Fruit fly (Drosophila melanogaster): ENCODE measurements around the gene pira.

The pira gene

dm6 chrX:12719152-12719779, 44.1 kb downstream of the pira start:
- peak; percentile 75 for TF ChIP-seq br (GFP tag; optimal IDR thresholded peaks at IDR 0.05)
- peak; percentile 57 for TF ChIP-seq sage (GFP tag; optimal IDR thresholded peaks at IDR 0.05)
- TF ChIP-seq rgr (GFP tag; optimal IDR thresholded peaks at IDR 0.05) = peak; percentile 79
- TF ChIP-seq sv (GFP tag; optimal IDR thresholded peaks at IDR 0.05) = peak; percentile 53
- TF ChIP-seq tai (GFP tag; optimal IDR thresholded peaks at IDR 0.05) = peak; percentile 9
- peak; percentile 11 for TF ChIP-seq CG32264 (GFP tag; optimal IDR thresholded peaks at IDR 0.05)
- peak; percentile 66 for TF ChIP-seq HLH106 (tag; optimal IDR thresholded peaks at IDR 0.05)
- TF ChIP-seq lola (GFP tag; optimal IDR thresholded peaks at IDR 0.05) = no peak
- TF ChIP-seq foxo (GFP tag; optimal IDR thresholded peaks at IDR 0.05) = peak in 1 of 2 experiments; percentile 86
- TF ChIP-seq psq (GFP tag; optimal IDR thresholded peaks at IDR 0.05) = peak; percentile 70
- TF ChIP-seq Jra (GFP tag; optimal IDR thresholded peaks at IDR 0.05) = no peak
- TF ChIP-seq Rel (GFP tag; optimal IDR thresholded peaks at IDR 0.05) = no peak
- TF ChIP-seq Rel (tag; optimal IDR thresholded peaks at IDR 0.05) = no peak
- TF ChIP-seq fru (GFP tag; optimal IDR thresholded peaks at IDR 0.05) = peak; percentile 83
- TF ChIP-seq dmrt93B (GFP tag; optimal IDR thresholded peaks at IDR 0.05) = peak; percentile 62
- peak; percentile 68 for TF ChIP-seq Hnf4 (GFP tag; optimal IDR thresholded peaks at IDR 0.05)
- TF ChIP-seq woc (GFP tag; optimal IDR thresholded peaks at IDR 0.05) = peak; percentile 43
- no peak for TF ChIP-seq CrebA (GFP tag; optimal IDR thresholded peaks at IDR 0.05; ENCODE audit: borderline replicate concordance)
- peak; percentile 85 for TF ChIP-seq h (GFP tag; optimal IDR thresholded peaks at IDR 0.05)
- no peak for TF ChIP-seq pan (optimal IDR thresholded peaks at IDR 0.05)
- TF ChIP-seq OdsH (GFP tag; optimal IDR thresholded peaks at IDR 0.05) = peak; percentile 63
- peak; percentile 50 for TF ChIP-seq brk (GFP tag; optimal IDR thresholded peaks at IDR 0.05)
- TF ChIP-seq ey (GFP tag; optimal IDR thresholded peaks at IDR 0.05) = peak; percentile 84
- peak; percentile 67 for TF ChIP-seq Sp1 (GFP tag; optimal IDR thresholded peaks at IDR 0.05)

dm6 chrX:12718625-12719024, 44.8 kb downstream of the pira start:
- TF ChIP-seq fru (GFP tag; optimal IDR thresholded peaks at IDR 0.05) = no peak
- no peak for TF ChIP-seq N (GFP tag; optimal IDR thresholded peaks at IDR 0.05)
- TF ChIP-seq woc (GFP tag; optimal IDR thresholded peaks at IDR 0.05) = no peak
- TF ChIP-seq lola (GFP tag; optimal IDR thresholded peaks at IDR 0.05) = no peak
- no peak for TF ChIP-seq GATAd (GFP tag; optimal IDR thresholded peaks at IDR 0.05)
- no peak for TF ChIP-seq psq (GFP tag; optimal IDR thresholded peaks at IDR 0.05)
